Fruit fly (Drosophila melanogaster) whole organism, wandering third instar larva: ENCODE results near the gene CG8861.

ENCODE experiments used
- Abd-B ChIP-seq: fragments of >200 bp; optimal IDR thresholded peaks from 2 replicates; lab custom pipeline; 2017; ENCODE audit warnings: missing biosample characterization, missing genetic modification characterization
- CG32264 ChIP-seq: fragments of 200-800 bp; sonication (Bioruptor generic); optimal IDR thresholded peaks from 2 replicates; lab custom pipeline; 2016; ENCODE audit warnings: missing biosample characterization, missing genetic modification characterization
- CG9705 ChIP-seq: fragments of 200-800 bp; sonication (Bioruptor generic); optimal IDR thresholded peaks from 2 replicates; lab custom pipeline; 2018; ENCODE audit warnings: missing biosample characterization, mild to moderate bottlenecking, missing genetic modification characterization
- CrebA ChIP-seq: fragments of 200-800 bp; sonication (Bioruptor generic); optimal IDR thresholded peaks from 2 replicates; lab custom pipeline; 2016; ENCODE audit warnings: missing biosample characterization, mild to moderate bottlenecking, missing genetic modification characterization, borderline replicate concordance
- Dfd ChIP-seq: fragments of >200 bp; optimal IDR thresholded peaks from 2 replicates; lab custom pipeline; 2017; ENCODE audit warnings: missing biosample characterization, missing genetic modification characterization
- Dif ChIP-seq: fragments of 200-275, 200-300 bp; sonication (Bioruptor generic); optimal IDR thresholded peaks from 2 replicates; lab custom pipeline; 2018; ENCODE audit warnings: missing biosample characterization, missing genetic modification characterization; ENCODE audit not compliant: partially characterized antibody
- GATAd ChIP-seq: sonication (Bioruptor generic); optimal IDR thresholded peaks from 2 replicates; lab custom pipeline; 2016; ENCODE audit warnings: missing biosample characterization, missing genetic modification characterization
- HLH106 ChIP-seq: fragments of 200-800 bp; optimal IDR thresholded peaks from 3 replicates; lab custom pipeline; 2019; ENCODE audit warnings: missing biosample characterization, mild to moderate bottlenecking, missing genetic modification characterization, moderate library complexity
- Hnf4 ChIP-seq: fragments of 200-800 bp; sonication (Bioruptor generic); optimal IDR thresholded peaks from 2 replicates; lab custom pipeline; 2016; ENCODE audit warnings: missing biosample characterization, mild to moderate bottlenecking, missing genetic modification characterization
- Hr78 ChIP-seq: fragments of >200 bp; optimal IDR thresholded peaks from 2 replicates; lab custom pipeline; 2017; ENCODE audit warnings: missing biosample characterization, missing genetic modification characterization
- Hr83 ChIP-seq: fragments of 200-300 bp; sonication (Bioruptor generic); optimal IDR thresholded peaks from 2 replicates; lab custom pipeline; 2016; ENCODE audit warnings: missing biosample characterization, mild to moderate bottlenecking, missing genetic modification characterization, moderate library complexity; ENCODE audit not compliant: poor library complexity, severe bottlenecking
- Jra ChIP-seq: sonication (Bioruptor generic); optimal IDR thresholded peaks from 2 replicates; lab custom pipeline; 2016; ENCODE audit warnings: missing biosample characterization, missing genetic modification characterization
- Mio ChIP-seq: sonication (Bioruptor generic); optimal IDR thresholded peaks from 2 replicates; lab custom pipeline; 2016; ENCODE audit warnings: missing biosample characterization, missing genetic modification characterization
- Myc ChIP-seq: fragments of >200 bp; optimal IDR thresholded peaks from 2 replicates; lab custom pipeline; 2017
- N ChIP-seq: fragments of >200 bp; optimal IDR thresholded peaks from 2 replicates; lab custom pipeline; 2018; ENCODE audit warnings: missing biosample characterization, missing external identifiers, missing genetic modification characterization
- OdsH ChIP-seq: fragments of 200-800 bp; sonication (Bioruptor generic); optimal IDR thresholded peaks from 2 replicates; lab custom pipeline; 2016; ENCODE audit warnings: missing biosample characterization, mild to moderate bottlenecking, missing genetic modification characterization
- Rel ChIP-seq, 2 experiments: fragments of 200-800 bp; sonication (Bioruptor generic) in 1 of 2; optimal IDR thresholded peaks; 2 replicates in 1 of 2; 3 replicates in 1 of 2; lab custom pipeline; 2016 to 2019; ENCODE audit warnings: mild to moderate bottlenecking in 2 of 2, missing biosample characterization in 2 of 2, missing genetic modification characterization in 2 of 2, moderate library complexity in 1 of 2
- Sp1 ChIP-seq: fragments of 200-800 bp; sonication (Bioruptor generic); optimal IDR thresholded peaks from 3 replicates; lab custom pipeline; 2019; ENCODE audit warnings: missing biosample characterization, mild to moderate bottlenecking, missing genetic modification characterization, moderate library complexity
- Vsx2 ChIP-seq: fragments of 200-300, 225-300 bp; sonication (Bioruptor generic); optimal IDR thresholded peaks from 2 replicates; lab custom pipeline; 2018; ENCODE audit warnings: missing biosample characterization, missing genetic modification characterization; ENCODE audit not compliant: partially characterized antibody
- br ChIP-seq: fragments of 200-800 bp; sonication (Bioruptor generic); optimal IDR thresholded peaks from 2 replicates; lab custom pipeline; 2016; ENCODE audit warnings: missing biosample characterization, missing genetic modification characterization
- brk ChIP-seq: fragments of 200-800 bp; sonication (Bioruptor generic); optimal IDR thresholded peaks from 2 replicates; lab custom pipeline; 2016; ENCODE audit warnings: missing biosample characterization, mild to moderate bottlenecking, missing genetic modification characterization
- dl ChIP-seq, 2 experiments: fragments of 175-275, 200-275 bp in 1 of 2; fragments of 200-275 bp in 1 of 2; sonication (Bioruptor generic); optimal IDR thresholded peaks; lab custom pipeline; 2018; ENCODE audit warnings: mild to moderate bottlenecking in 2 of 2, missing biosample characterization in 2 of 2, missing genetic modification characterization in 2 of 2, moderate library complexity in 2 of 2; ENCODE audit not compliant: partially characterized antibody in 2 of 2, insufficient read depth in 1 of 2
- dmrt93B ChIP-seq: fragments of 200-800 bp; sonication (Bioruptor generic); optimal IDR thresholded peaks from 2 replicates; lab custom pipeline; 2018; ENCODE audit warnings: missing biosample characterization, mild to moderate bottlenecking, missing genetic modification characterization
- dsf ChIP-seq: sonication (Bioruptor generic); optimal IDR thresholded peaks from 2 replicates; lab custom pipeline; 2016; ENCODE audit warnings: missing biosample characterization, missing genetic modification characterization, borderline replicate concordance
- ey ChIP-seq: fragments of 200-800 bp; sonication (Bioruptor generic); optimal IDR thresholded peaks from 2 replicates; lab custom pipeline; 2016; ENCODE audit warnings: missing biosample characterization, missing genetic modification characterization
- foxo ChIP-seq, 2 experiments: fragments of 200-800 bp; sonication (Bioruptor generic); optimal IDR thresholded peaks; 2 replicates in 1 of 2; 3 replicates in 1 of 2; lab custom pipeline; 2016 to 2017; ENCODE audit warnings: missing biosample characterization in 2 of 2, missing genetic modification characterization in 2 of 2
- fru ChIP-seq: fragments of 200-800 bp; sonication (Bioruptor generic); optimal IDR thresholded peaks from 3 replicates; lab custom pipeline; 2016; ENCODE audit warnings: missing biosample characterization, mild to moderate bottlenecking, missing genetic modification characterization
- h ChIP-seq: fragments of 200-800 bp; sonication (Bioruptor generic); optimal IDR thresholded peaks from 3 replicates; lab custom pipeline; 2016; ENCODE audit warnings: missing biosample characterization, mild to moderate bottlenecking, missing genetic modification characterization
- jim ChIP-seq: fragments of 175-275, 200-325 bp; sonication (Bioruptor generic); optimal IDR thresholded peaks from 2 replicates; lab custom pipeline; 2016; ENCODE audit warnings: missing biosample characterization, mild to moderate bottlenecking, missing genetic modification characterization
- lola ChIP-seq: fragments of >200 bp; optimal IDR thresholded peaks from 2 replicates; lab custom pipeline; 2017; ENCODE audit warnings: missing biosample characterization, missing genetic modification characterization
- pan ChIP-seq: fragments of >200 bp; optimal IDR thresholded peaks from 2 replicates; lab custom pipeline; 2017
- psq ChIP-seq: fragments of 200-800 bp; sonication (Bioruptor generic); optimal IDR thresholded peaks from 3 replicates; lab custom pipeline; 2017; ENCODE audit warnings: missing biosample characterization, mild to moderate bottlenecking, missing genetic modification characterization, moderate library complexity
- rgr ChIP-seq: fragments of 200-800 bp; sonication (Bioruptor generic); optimal IDR thresholded peaks from 3 replicates; lab custom pipeline; 2016; ENCODE audit warnings: missing biosample characterization, mild to moderate bottlenecking, missing genetic modification characterization
- sage ChIP-seq: fragments of 200-800 bp; sonication (Bioruptor generic); optimal IDR thresholded peaks from 2 replicates; lab custom pipeline; 2016; ENCODE audit warnings: missing biosample characterization, mild to moderate bottlenecking, missing genetic modification characterization
- sv ChIP-seq: fragments of 200-800 bp; sonication (Bioruptor generic); optimal IDR thresholded peaks from 3 replicates; lab custom pipeline; 2016; ENCODE audit warnings: missing biosample characterization, missing genetic modification characterization
- tai ChIP-seq: sonication (Bioruptor generic); optimal IDR thresholded peaks from 2 replicates; lab custom pipeline; 2016; ENCODE audit warnings: missing biosample characterization, missing genetic modification characterization
- usp ChIP-seq: fragments of >200 bp; optimal IDR thresholded peaks from 2 replicates; lab custom pipeline; 2017; ENCODE audit warnings: missing biosample characterization, missing genetic modification characterization
- woc ChIP-seq: sonication (Bioruptor generic); optimal IDR thresholded peaks from 2 replicates; lab custom pipeline; 2016; ENCODE audit warnings: missing biosample characterization, mild to moderate bottlenecking, missing genetic modification characterization

CG8861 gene

dm6 chr3R:9246879-9247621, 81.3 kb downstream of the CG8861 start:
- TF ChIP-seq tai = no peak
- TF ChIP-seq Jra (GFP tag; lab: Kevin White, UChicago) = peak; percentile 83
- peak; percentile 90 for TF ChIP-seq OdsH (GFP tag; lab: Kevin White, UChicago)
- no peak for TF ChIP-seq Myc (lab: Kevin White, UChicago)
- peak; percentile 86 for TF ChIP-seq rgr (GFP tag; lab: Kevin White, UChicago)
- no peak for TF ChIP-seq N
- peak; percentile 60 for TF ChIP-seq CG32264 (GFP tag; lab: Kevin White, UChicago)
- no peak for TF ChIP-seq Abd-B (GFP tag; lab: Kevin White, UChicago)
- peak; percentile 22 to 88 for TF ChIP-seq foxo (GFP tag; optimal IDR thresholded peaks at IDR 0.05; lab: Kevin White, UChicago)
- TF ChIP-seq HLH106 (tag; lab: Kevin White, UChicago) = peak; percentile 86
- peak; percentile 73 for TF ChIP-seq CG9705
- TF ChIP-seq usp (GFP tag; lab: Kevin White, UChicago) = no peak
- TF ChIP-seq brk (GFP tag; lab: Kevin White, UChicago) = peak; percentile 78
- peak; percentile 92 for TF ChIP-seq fru (GFP tag; lab: Kevin White, UChicago)
- TF ChIP-seq Hnf4 (GFP tag; lab: Kevin White, UChicago) = peak; percentile 78
- TF ChIP-seq sv = peak; percentile 9
- TF ChIP-seq br = peak; percentile 89
- peak; percentile 85 for TF ChIP-seq ey (GFP tag; lab: Kevin White, UChicago)
- peak; percentile 96 for TF ChIP-seq psq (GFP tag; lab: Kevin White, UChicago)
- TF ChIP-seq Rel (GFP tag; optimal IDR thresholded peaks at IDR 0.05; lab: Kevin White, UChicago) = no peak
- TF ChIP-seq Rel (tag; optimal IDR thresholded peaks at IDR 0.05; lab: Kevin White, UChicago) = peak; percentile 46
- no peak for TF ChIP-seq pan
- no peak for TF ChIP-seq Hr78 (GFP tag; lab: Kevin White, UChicago)
- no peak for TF ChIP-seq CrebA (GFP tag; lab: Kevin White, UChicago)
- peak in 1 of 2 experiments; percentile 51 for TF ChIP-seq dl (GFP tag; optimal IDR thresholded peaks at IDR 0.05; lab: Kevin White, UChicago; ENCODE audit: insufficient read depth in 1 of 2, partially characterized antibody in 2 of 2)
- no peak for TF ChIP-seq Dfd
- TF ChIP-seq h (GFP tag; lab: Kevin White, UChicago) = peak; percentile 92
- peak; percentile 23 for TF ChIP-seq dsf
- TF ChIP-seq Mio = no peak
- peak; percentile 64 for TF ChIP-seq sage (GFP tag; lab: Kevin White, UChicago)
- TF ChIP-seq lola = no peak
- TF ChIP-seq Hr83 (GFP tag; lab: Kevin White, UChicago) = no peak
- TF ChIP-seq Dif = peak; percentile 43
- TF ChIP-seq GATAd (GFP tag; lab: Kevin White, UChicago) = peak; percentile 5
- peak; percentile 90 for TF ChIP-seq woc (GFP tag; lab: Kevin White, UChicago)
- TF ChIP-seq Vsx2 (GFP tag; lab: Kevin White, UChicago) = no peak
- TF ChIP-seq dmrt93B (GFP tag; lab: Kevin White, UChicago) = peak; percentile 66
- peak; percentile 93 for TF ChIP-seq Sp1 (GFP tag; lab: Kevin White, UChicago)
- no peak for TF ChIP-seq jim (GFP tag; lab: Kevin White, UChicago)

dm6 chr3R:9246366-9246765, 81.9 kb downstream of the CG8861 start, which contains the start of gene CG8420:
CG8420 (plus strand) TSS chr3R:9246649.
- TF ChIP-seq lola (no peak), ey (GFP tag; lab: Kevin White, UChicago) (no peak), usp (GFP tag; lab: Kevin White, UChicago) (no peak), OdsH (GFP tag; lab: Kevin White, UChicago) (no peak), GATAd (GFP tag; lab: Kevin White, UChicago) (no peak), CG32264 (GFP tag; lab: Kevin White, UChicago) (no peak), CrebA (GFP tag; lab: Kevin White, UChicago) (no peak), Myc (lab: Kevin White, UChicago) (no peak), br (no peak), dsf (no peak), Abd-B (GFP tag; lab: Kevin White, UChicago) (no peak), sv (no peak), dl (GFP tag; optimal IDR thresholded peaks at IDR 0.05; lab: Kevin White, UChicago; ENCODE audit: insufficient read depth in 1 of 2, partially characterized antibody in 2 of 2) (no peak), Vsx2 (GFP tag; lab: Kevin White, UChicago) (no peak)
